Fruit fly (Drosophila melanogaster): ENCODE measurements around the gene CG11313.

DNA sequence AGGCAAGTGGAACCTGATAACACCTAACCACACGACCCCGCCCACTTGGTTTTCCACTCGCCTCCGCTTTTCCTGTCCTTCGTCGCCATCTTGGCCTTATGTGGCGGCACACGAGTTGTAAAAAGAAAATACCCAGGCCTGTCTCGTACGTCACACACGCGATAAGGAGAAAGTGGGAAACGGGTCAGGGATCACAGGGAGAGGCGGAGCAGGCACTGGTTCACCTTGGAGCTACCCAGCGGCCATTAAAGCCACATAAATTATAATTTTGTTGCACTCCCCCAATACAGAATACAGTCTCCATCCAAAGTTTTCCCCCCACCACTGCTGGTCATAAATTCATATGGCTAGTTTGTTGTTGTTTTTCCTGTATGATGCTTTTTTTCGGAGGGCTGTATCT, 45.0 kb upstream of the CG11313 start:
- TF ChIP-seq CkIIα-i1 (GFP tag; IDR thresholded peaks at IDR 0.05) (no peak), Scr (GFP tag; IDR thresholded peaks at IDR 0.05; ENCODE audit: partially characterized antibody) (no peak), otp (GFP tag; IDR thresholded peaks at IDR 0.05) (no peak), CG1024 (GFP tag; IDR thresholded peaks at IDR 0.05) (no peak), bbx (GFP tag; IDR thresholded peaks at IDR 0.05; ENCODE audit: partially characterized antibody) (no peak)

Measured in whole organism, embryonic.